Fruit fly (Drosophila melanogaster): ENCODE measurements around the gene Pdp1.

Pdp1 gene

dm6 chr3L:7867036-7867787 lies at the start of gene Pdp1 (continued):
- no peak for TF ChIP-seq CG15696 (tag; optimal IDR thresholded peaks at IDR 0.05)
- TF ChIP-seq Ptx1 (GFP tag; IDR thresholded peaks at IDR 0.05), result no peak
- TF ChIP-seq abd-A (tag; optimal IDR thresholded peaks at IDR 0.05), result peak; percentile 75
- no peak for TF ChIP-seq jumu (GFP tag; optimal IDR thresholded peaks at IDR 0.05)
- TF ChIP-seq CG13894 (tag; optimal IDR thresholded peaks at IDR 0.05), result peak; percentile 27
- no peak for TF ChIP-seq CG15514 (GFP tag; optimal IDR thresholded peaks at IDR 0.05)
- no peak for TF ChIP-seq CG7556 (GFP tag; optimal IDR thresholded peaks at IDR 0.05)
- no peak for TF ChIP-seq ac (GFP tag; optimal IDR thresholded peaks at IDR 0.05)
- TF ChIP-seq jing (GFP tag; optimal IDR thresholded peaks at IDR 0.05), result no peak
- TF ChIP-seq Scr (GFP tag; IDR thresholded peaks at IDR 0.05; ENCODE audit: partially characterized antibody), result peak; percentile 46; the same call in 1 of the 2 replicates
- TF ChIP-seq row (GFP tag; IDR thresholded peaks at IDR 0.05), result peak; percentile 66; the same call in 2 of the 3 replicates
- peak; percentile 31; the same call in 1 of the 2 replicates for TF ChIP-seq Xrp1 (GFP tag; IDR thresholded peaks at IDR 0.05)
- 0 out of 3 replicates have a peak, but pooled peaks have one; percentile 17 for TF ChIP-seq H15 (GFP tag; IDR thresholded peaks at IDR 0.05)
- TF ChIP-seq cad (GFP tag; optimal IDR thresholded peaks at IDR 0.05), result no peak
- TF ChIP-seq Gsc (GFP tag; IDR thresholded peaks at IDR 0.05), result no peak
- no peak for TF ChIP-seq Lpt (GFP tag; optimal IDR thresholded peaks at IDR 0.05)
- TF ChIP-seq CG17361 (GFP tag; IDR thresholded peaks at IDR 0.05), result no peak
- TF ChIP-seq CkIIα-i1 (GFP tag; IDR thresholded peaks at IDR 0.05), result no peak
- no peak for TF ChIP-seq ham (GFP tag; IDR thresholded peaks at IDR 0.05)
- TF ChIP-seq CG16815 (GFP tag; optimal IDR thresholded peaks at IDR 0.05), result no peak
- TF ChIP-seq YL-1 (GFP tag; optimal IDR thresholded peaks at IDR 0.05), result peak; percentile 42
- TF ChIP-seq CG13624 (GFP tag; optimal IDR thresholded peaks at IDR 0.05), result no peak
- TF ChIP-seq pros (GFP tag; optimal IDR thresholded peaks at IDR 0.05), result peak; percentile 65
- peak; percentile 51 for TF ChIP-seq oc (tag; optimal IDR thresholded peaks at IDR 0.05)
- TF ChIP-seq CG8281 (tag; optimal IDR thresholded peaks at IDR 0.05), result no peak
- no peak for TF ChIP-seq disco-r (GFP tag; optimal IDR thresholded peaks at IDR 0.05)
- no peak for TF ChIP-seq CG12155 (GFP tag; optimal IDR thresholded peaks at IDR 0.05)
- TF ChIP-seq slbo (GFP tag; IDR thresholded peaks at IDR 0.05), result 0 out of 2 replicates have a peak, but pooled peaks have one; percentile 17
- no peak for TF ChIP-seq zen (tag; optimal IDR thresholded peaks at IDR 0.05)
- TF ChIP-seq eve (GFP tag; optimal IDR thresholded peaks at IDR 0.05), result no peak
- no peak for TF ChIP-seq sima (GFP tag; optimal IDR thresholded peaks at IDR 0.05)
- no peak for TF ChIP-seq Taf1 (GFP tag; IDR thresholded peaks at IDR 0.05)
- no peak for TF ChIP-seq Camta (GFP tag; optimal IDR thresholded peaks at IDR 0.05)
- TF ChIP-seq ind (GFP tag; optimal IDR thresholded peaks at IDR 0.05), result no peak
- TF ChIP-seq CG11085 (GFP tag; IDR thresholded peaks at IDR 0.05), result no peak
- no peak for TF ChIP-seq Stat92E (GFP tag; optimal IDR thresholded peaks at IDR 0.05)
- TF ChIP-seq Sox100B (GFP tag; optimal IDR thresholded peaks at IDR 0.05), result no peak
- peak; percentile 25 for TF ChIP-seq inv (GFP tag; IDR thresholded peaks at IDR 0.05; ENCODE audit: partially characterized antibody)
- no peak for TF ChIP-seq hkb (optimal IDR thresholded peaks at IDR 0.05)
- no peak for TF ChIP-seq hkb (GFP tag; IDR thresholded peaks at IDR 0.05)
- TF ChIP-seq Sry-δ (GFP tag; optimal IDR thresholded peaks at IDR 0.05), result peak; percentile 20
- TF ChIP-seq ab (GFP tag; optimal IDR thresholded peaks at IDR 0.05), result peak; percentile 27
- TF ChIP-seq CG33557 (GFP tag; optimal IDR thresholded peaks at IDR 0.05), result no peak
- TF ChIP-seq CG2199 (GFP tag; IDR thresholded peaks at IDR 0.05), result no peak; the same call in 2 of the 3 replicates
- TF ChIP-seq CG15269 (tag; optimal IDR thresholded peaks at IDR 0.05), result peak; percentile 47
- TF ChIP-seq ERR (GFP tag; optimal IDR thresholded peaks at IDR 0.05), result no peak
- TF ChIP-seq CG1603 (tag; optimal IDR thresholded peaks at IDR 0.05), result no peak
- no peak for TF ChIP-seq Nf-YA (GFP tag; IDR thresholded peaks at IDR 0.05)
- TF ChIP-seq tin (GFP tag; optimal IDR thresholded peaks at IDR 0.05), result no peak
- TF ChIP-seq CG18764 (GFP tag; optimal IDR thresholded peaks at IDR 0.05), result no peak
- no peak for TF ChIP-seq CG8478 (optimal IDR thresholded peaks at IDR 0.05)
